Worm (Caenorhabditis elegans): ENCODE results near the gene W01D2.6.

The W01D2.6 gene

ce11 chrII:14802527-14802926, 6.3 kb upstream of the W01D2.6 start:
- TF ChIP-seq nhr-129 (tag; optimal IDR thresholded peaks at IDR 0.05): peak; percentile 1
- peak; percentile 1 for TF ChIP-seq sma-3 (GFP tag; optimal IDR thresholded peaks at IDR 0.05)

DNA sequence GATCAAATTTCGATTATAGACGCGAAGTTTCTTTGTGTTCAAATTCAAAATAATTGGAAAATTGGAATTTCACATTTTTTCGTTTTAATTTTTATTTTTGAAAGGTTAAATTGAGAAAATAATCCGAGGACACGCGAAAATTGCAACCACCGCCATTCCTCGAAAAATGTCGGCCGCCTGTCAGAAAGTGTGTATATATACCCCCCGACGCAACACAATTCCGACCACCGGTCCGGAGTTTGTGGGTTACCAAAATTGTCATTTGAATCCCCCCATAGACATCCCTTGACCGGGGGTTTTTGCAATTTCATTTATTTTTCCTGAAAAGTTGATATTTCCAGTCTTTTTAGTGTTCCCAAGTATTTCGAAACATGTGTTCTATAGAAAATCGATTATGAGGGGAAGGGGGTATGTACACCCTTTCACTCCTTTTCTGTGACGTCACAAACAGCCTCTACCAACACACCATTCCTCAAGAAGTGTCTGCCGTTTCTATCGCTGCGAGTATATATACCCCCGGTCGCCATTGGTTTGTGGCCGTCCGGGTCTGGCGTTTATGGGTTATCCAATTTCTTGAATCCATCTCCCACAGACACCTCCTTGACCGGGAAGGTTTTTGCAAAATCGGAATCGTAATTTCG, 4.4 kb upstream of the W01D2.6 start, which contains the start of gene W01D2.3:
W01D2.3 (minus strand) TSS at position 51 of the 641 bp plus-strand sequence.
- TF ChIP-seq nhr-77 (tag; optimal IDR thresholded peaks at IDR 0.05) (peak; percentile 42), mdl-1 (tag; optimal IDR thresholded peaks at IDR 0.05) (no peak), unc-62 (GFP tag; optimal IDR thresholded peaks at IDR 0.05) (no peak), nhr-237 (tag; optimal IDR thresholded peaks at IDR 0.05) (no peak), fos-1 (tag; optimal IDR thresholded peaks at IDR 0.05) (peak; percentile 48), Y55F3AM.14 (GFP tag; optimal IDR thresholded peaks at IDR 0.05) (peak; percentile 75), blmp-1 (tag; optimal IDR thresholded peaks at IDR 0.05; ENCODE audit: insufficient read depth) (peak; percentile 78), egl-27 (tag; optimal IDR thresholded peaks at IDR 0.05) (no peak), ceh-16 (tag; optimal IDR thresholded peaks at IDR 0.05) (no peak), dmd-4 (tag; optimal IDR thresholded peaks at IDR 0.05) (no peak), mbf-1 (tag; optimal IDR thresholded peaks at IDR 0.05) (no peak), ZK546.5 (tag; optimal IDR thresholded peaks at IDR 0.05) (no peak), nhr-21 (tag; optimal IDR thresholded peaks at IDR 0.05) (peak; percentile 39), nhr-10 (tag; optimal IDR thresholded peaks at IDR 0.05) (no peak), sem-4 (tag; optimal IDR thresholded peaks at IDR 0.05) (peak; percentile 68), lsy-2 (tag; optimal IDR thresholded peaks at IDR 0.05) (peak; percentile 50 to 71), sma-9 (GFP tag; optimal IDR thresholded peaks at IDR 0.05) (no peak), sma-9 (tag; optimal IDR thresholded peaks at IDR 0.05) (no peak), peb-1 (tag; optimal IDR thresholded peaks at IDR 0.05) (no peak), ceh-82 (tag; optimal IDR thresholded peaks at IDR 0.05) (no peak), nhr-6 (tag; optimal IDR thresholded peaks at IDR 0.05) (peak; percentile 61), lin-39 (tag; optimal IDR thresholded peaks at IDR 0.05) (no peak), ztf-4 (tag; optimal IDR thresholded peaks at IDR 0.05) (peak; percentile 19), mab-5 (tag; optimal IDR thresholded peaks at IDR 0.05) (peak; percentile 19), snpc-4 (tag; optimal IDR thresholded peaks at IDR 0.05) (peak; percentile 98), zag-1 (tag; optimal IDR thresholded peaks at IDR 0.05) (peak; percentile 3), elt-1 (tag; optimal IDR thresholded peaks at IDR 0.05) (no peak), crh-2 (tag; optimal IDR thresholded peaks at IDR 0.05) (peak; percentile 40), skn-1 (tag; optimal IDR thresholded peaks at IDR 0.05) (no peak), nhr-11 (tag; optimal IDR thresholded peaks at IDR 0.05) (no peak), alr-1 (tag; optimal IDR thresholded peaks at IDR 0.05) (no peak), elt-3 (tag; optimal IDR thresholded peaks at IDR 0.05) (no peak), ama-1 (optimal IDR thresholded peaks at IDR 0.05) (peak; percentile 4), lin-13 (GFP tag; optimal IDR thresholded peaks at IDR 0.05) (peak; percentile 45), nhr-129 (tag; optimal IDR thresholded peaks at IDR 0.05) (peak; percentile 70), unc-39 (tag; optimal IDR thresholded peaks at IDR 0.05) (no peak), lin-11 (tag; optimal IDR thresholded peaks at IDR 0.05) (peak; percentile 4), R02D3.7 (tag; optimal IDR thresholded peaks at IDR 0.05) (no peak), F13H6.1 (tag; optimal IDR thresholded peaks at IDR 0.05) (peak; percentile 76), ztf-11 (tag; optimal IDR thresholded peaks at IDR 0.05) (no peak), nhr-23 (tag; optimal IDR thresholded peaks at IDR 0.05) (no peak), nhr-25 (tag; optimal IDR thresholded peaks at IDR 0.05) (peak; percentile 78), aly-2 (tag; optimal IDR thresholded peaks at IDR 0.05) (no peak), unc-55 (GFP tag; optimal IDR thresholded peaks at IDR 0.05) (peak; percentile 61), C34F6.9 (tag; optimal IDR thresholded peaks at IDR 0.05) (peak; percentile 51), nhr-12 (tag; optimal IDR thresholded peaks at IDR 0.05) (no peak), gmeb-1 (tag; optimal IDR thresholded peaks at IDR 0.05) (peak; percentile 71), ztf-1 (GFP tag; conservative IDR thresholded peaks at IDR 0.05) (no peak), sma-3 (GFP tag; optimal IDR thresholded peaks at IDR 0.05) (peak; percentile 59)

Measured in whole organism, L2 larva.